Fruit fly (Drosophila melanogaster) whole organism, prepupa: ENCODE data around the gene Keap1.

Source experiments
- Blimp-1 ChIP-seq: fragments of 200-800 bp; sonication (Bioruptor generic); optimal IDR thresholded peaks from 3 replicates; lab custom pipeline; 2017; ENCODE audit warnings: missing biosample characterization, missing genetic modification characterization, mild to moderate bottlenecking, moderate library complexity, missing genetic modification reagents
- CG11294 ChIP-seq: fragments of 200-800 bp; sonication (Bioruptor generic); IDR thresholded peaks from 2 replicates; pipeline ENCODE4 v1.3.6; 2022; ENCODE audit warnings: missing biosample characterization, missing genetic modification characterization
- CG15336 ChIP-seq: fragments of 200-800 bp; sonication (Bioruptor generic); IDR thresholded peaks from 2 replicates; pipeline ENCODE4 v1.3.6; 2022; ENCODE audit warnings: missing biosample characterization, missing genetic modification characterization
- CG1621 ChIP-seq: fragments of 200-800 bp; sonication (Bioruptor generic); optimal IDR thresholded peaks from 3 replicates; lab custom pipeline; 2018; ENCODE audit warnings: missing biosample characterization, mild to moderate bottlenecking, missing genetic modification characterization
- CG16779 ChIP-seq: fragments of 200-800 bp; sonication (Bioruptor generic); optimal IDR thresholded peaks from 3 replicates; lab custom pipeline; 2017; ENCODE audit warnings: missing biosample characterization, mild to moderate bottlenecking, missing genetic modification characterization
- CG34406 ChIP-seq: fragments of 200-800 bp; sonication (Bioruptor generic); optimal IDR thresholded peaks from 3 replicates; lab custom pipeline; 2016; ENCODE audit warnings: missing biosample characterization, missing genetic modification characterization
- CG6792 ChIP-seq: fragments of 200-800 bp; sonication (Bioruptor generic); optimal IDR thresholded peaks from 3 replicates; lab custom pipeline; 2016; ENCODE audit warnings: missing biosample characterization, missing genetic modification characterization
- CG6854 ChIP-seq: fragments of 200-800 bp; sonication (Bioruptor generic); optimal IDR thresholded peaks from 2 replicates; lab custom pipeline; 2017; ENCODE audit warnings: missing biosample characterization, mild to moderate bottlenecking, missing genetic modification characterization
- CG7368 ChIP-seq: fragments of 200-800 bp; sonication (Bioruptor generic); optimal IDR thresholded peaks from 3 replicates; lab custom pipeline; 2016; ENCODE audit warnings: missing biosample characterization, missing genetic modification characterization
- CG8319 ChIP-seq: fragments of 200-800 bp; sonication (Bioruptor generic); optimal IDR thresholded peaks from 3 replicates; lab custom pipeline; 2016; ENCODE audit warnings: missing biosample characterization, missing genetic modification characterization
- Gug ChIP-seq: fragments of 200-800 bp; sonication (Bioruptor generic); IDR thresholded peaks from 2 replicates; pipeline ENCODE4 v1.3.6; 2022; ENCODE audit warnings: missing biosample characterization, missing genetic modification characterization
- Lpt ChIP-seq: fragments of 200-800 bp; sonication (Bioruptor generic); optimal IDR thresholded peaks from 3 replicates; lab custom pipeline; 2016; ENCODE audit warnings: missing biosample characterization, missing genetic modification characterization
- fd85E ChIP-seq: fragments of 200-800 bp; sonication (Bioruptor generic); optimal IDR thresholded peaks from 3 replicates; lab custom pipeline; 2016; ENCODE audit warnings: missing biosample characterization, missing genetic modification characterization
- spab ChIP-seq: fragments of 200-800 bp; sonication (Bioruptor generic); optimal IDR thresholded peaks from 2 replicates; lab custom pipeline; 2017; ENCODE audit warnings: missing biosample characterization, mild to moderate bottlenecking, missing genetic modification characterization, missing genetic modification reagents

DNA sequence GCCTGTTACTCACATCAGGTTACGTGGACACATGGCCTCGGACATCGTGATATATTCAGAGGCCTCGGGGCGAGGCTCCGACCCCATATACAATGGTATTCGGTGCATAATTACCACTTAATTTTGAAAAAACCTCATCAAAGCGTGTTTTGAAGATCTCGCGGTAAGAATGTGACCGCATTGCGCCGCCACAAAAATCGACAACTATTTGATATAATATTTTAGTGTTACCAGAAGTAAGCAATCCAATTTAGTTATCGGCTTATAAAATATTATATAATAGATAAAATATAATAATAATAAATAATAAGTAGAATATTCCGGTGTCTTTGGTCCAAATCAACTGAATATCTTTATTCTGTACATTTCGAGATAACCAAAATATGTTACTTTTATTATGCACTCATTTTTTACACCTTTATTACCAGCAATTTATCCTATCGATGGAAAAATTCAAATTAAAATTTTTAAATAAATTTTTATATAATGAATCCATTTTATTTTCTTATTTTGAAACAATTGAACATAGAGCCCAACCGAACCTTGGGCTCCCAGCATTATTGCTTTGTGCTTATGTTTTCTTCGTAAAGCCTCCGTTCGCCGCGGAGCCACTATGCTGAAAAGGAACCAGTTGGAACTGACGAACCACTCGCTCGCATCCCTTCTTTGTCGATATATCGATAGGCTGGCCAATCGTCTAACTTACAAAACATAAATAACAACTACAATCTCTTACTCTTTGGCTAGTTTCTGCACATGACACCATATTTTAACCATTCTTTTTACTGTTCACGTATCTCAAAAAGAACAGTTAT, 39.5 kb downstream of the Keap1 start, which contains the start of the genes CG18213 and Trm7-32:
- no peak for TF ChIP-seq Lpt (GFP tag; lab: Kevin White, UChicago)
- no peak for TF ChIP-seq CG6854
- TF ChIP-seq CG34406 (GFP tag; lab: Kevin White, UChicago) = no peak
- no peak for TF ChIP-seq CG6792 (GFP tag; lab: Kevin White, UChicago)
- no peak for TF ChIP-seq fd85E (GFP tag; lab: Kevin White, UChicago)
- TF ChIP-seq Gug (GFP tag; lab: Robert Waterston, UW) = no peak
- TF ChIP-seq CG1621 = no peak
- TF ChIP-seq CG11294 (GFP tag; lab: Robert Waterston, UW) = no peak
- TF ChIP-seq CG16779 (tag; lab: Kevin White, UChicago) = no peak
- no peak for TF ChIP-seq CG7368 (GFP tag; lab: Kevin White, UChicago)
- no peak for TF ChIP-seq Blimp-1 (GFP tag; lab: Kevin White, UChicago)
- TF ChIP-seq CG8319 = no peak
- TF ChIP-seq spab (GFP tag; lab: Kevin White, UChicago) = no peak
- TF ChIP-seq CG15336 (GFP tag; lab: Robert Waterston, UW) = no peak
